Worm (Caenorhabditis elegans): Measurements from ENCODE around the gene ugt-18.

DNA sequence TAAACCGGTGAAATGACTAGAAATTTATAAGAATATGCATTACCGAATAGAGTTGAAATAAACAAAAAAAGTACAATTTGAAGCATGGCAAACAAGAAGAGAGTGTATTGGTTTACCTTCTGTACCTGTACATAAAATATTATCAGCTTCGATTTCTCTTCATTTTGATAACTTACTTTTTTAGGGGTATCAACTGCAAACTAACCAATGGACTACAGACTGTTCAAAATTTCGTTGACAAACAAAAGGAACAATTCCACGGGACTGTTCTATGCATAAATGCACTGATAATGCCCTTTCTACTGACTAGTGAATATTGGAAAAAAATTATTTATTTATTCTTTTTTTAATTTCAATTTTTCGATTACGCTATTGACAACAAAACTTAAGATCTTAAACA, 22.1 kb upstream of the ugt-18 start, which contains the start of gene ugt-6:
- TF ChIP-seq ztf-11 (tag; optimal IDR thresholded peaks at IDR 0.05) (no peak), ztf-4 (tag; optimal IDR thresholded peaks at IDR 0.05) (no peak), pqm-1 (tag; optimal IDR thresholded peaks at IDR 0.05) (peak; percentile 9), nhr-76 (tag; optimal IDR thresholded peaks at IDR 0.05) (no peak), egl-5 (tag; optimal IDR thresholded peaks at IDR 0.05) (no peak), snpc-4 (tag; optimal IDR thresholded peaks at IDR 0.05) (no peak), ZK546.5 (tag; optimal IDR thresholded peaks at IDR 0.05) (no peak), tbx-2 (tag; optimal IDR thresholded peaks at IDR 0.05) (no peak), nhr-43 (tag; optimal IDR thresholded peaks at IDR 0.05; ENCODE audit: poor library complexity, severe bottlenecking) (no peak), ama-1 (optimal IDR thresholded peaks at IDR 0.05) (no peak), lin-15B (tag; optimal IDR thresholded peaks at IDR 0.05) (no peak), nhr-77 (tag; optimal IDR thresholded peaks at IDR 0.05) (no peak), mdl-1 (tag; optimal IDR thresholded peaks at IDR 0.05) (no peak)
